Worm (Caenorhabditis elegans) whole organism, late embryonic: ENCODE data around the gene F22B5.5.
"Not testable (repeated sequence)": the region's sequence is repeated elsewhere in the genome, so short reads cannot be mapped to it uniquely, and the experiment has no call there.

Experiments used
- C38D4.7 ChIP-seq: fragments of 200-800 bp; sonication (Bioruptor generic); optimal IDR thresholded peaks from 2 replicates; lab custom pipeline; 2018; ENCODE audit warnings: mild to moderate bottlenecking, missing genetic modification characterization, moderate library complexity, missing compliant biosample characterization
- F13H6.1 ChIP-seq: sonication (generic microtip); optimal IDR thresholded peaks from 2 replicates; lab custom pipeline; 2016; ENCODE audit warnings: missing genetic modification characterization, missing compliant biosample characterization
- K09A11.1 ChIP-seq: sonication (generic microtip); optimal IDR thresholded peaks from 2 replicates; lab custom pipeline; 2017; ENCODE audit warnings: antibody characterized with exemption, mild to moderate bottlenecking, missing genetic modification characterization, missing compliant biosample characterization; ENCODE audit not compliant: insufficient read depth
- T23F11.4 ChIP-seq: fragments of 200-800 bp; sonication (Bioruptor generic); optimal IDR thresholded peaks from 2 replicates; lab custom pipeline; 2018; ENCODE audit warnings: mild to moderate bottlenecking, missing genetic modification characterization, missing compliant biosample characterization
- ceh-18 ChIP-seq: sonication (generic microtip); optimal IDR thresholded peaks from 2 replicates; lab custom pipeline; 2016; ENCODE audit warnings: missing genetic modification characterization, missing compliant biosample characterization
- ceh-31 ChIP-seq: sonication (generic microtip); optimal IDR thresholded peaks from 2 replicates; lab custom pipeline; 2016; ENCODE audit warnings: missing genetic modification characterization, missing compliant biosample characterization
- ceh-34 ChIP-seq: sonication (generic microtip); optimal IDR thresholded peaks from 2 replicates; lab custom pipeline; 2016; ENCODE audit warnings: mild to moderate bottlenecking, missing genetic modification characterization, missing compliant biosample characterization
- ceh-9 ChIP-seq: sonication (generic microtip); optimal IDR thresholded peaks from 2 replicates; lab custom pipeline; 2016; ENCODE audit warnings: mild to moderate bottlenecking, missing genetic modification characterization, inconsistent platforms, missing compliant biosample characterization
- dve-1 ChIP-seq: sonication (generic microtip); optimal IDR thresholded peaks from 2 replicates; lab custom pipeline; 2017; ENCODE audit warnings: antibody characterized with exemption, mild to moderate bottlenecking, missing genetic modification characterization, missing compliant biosample characterization
- elt-2 ChIP-seq: sonication (generic microtip); optimal IDR thresholded peaks from 2 replicates; lab custom pipeline; 2016; ENCODE audit warnings: missing genetic modification reagents, missing genetic modification characterization, missing compliant biosample characterization
- elt-4 ChIP-seq: sonication (generic microtip); optimal IDR thresholded peaks from 2 replicates; lab custom pipeline; 2016; ENCODE audit warnings: missing genetic modification characterization, missing compliant biosample characterization
- eyg-1 ChIP-seq: sonication (generic microtip); optimal IDR thresholded peaks from 2 replicates; lab custom pipeline; 2016; ENCODE audit warnings: missing genotype, missing genetic modification characterization, missing compliant biosample characterization
- fkh-10 ChIP-seq: fragments of 150-350 bp; optimal IDR thresholded peaks from 2 replicates; lab custom pipeline; 2014; ENCODE audit warnings: missing biosample characterization, missing genetic modification reagents, missing genetic modification characterization
- fkh-6 ChIP-seq: sonication (generic microtip); optimal IDR thresholded peaks from 2 replicates; lab custom pipeline; 2016; ENCODE audit warnings: missing genetic modification characterization, missing compliant biosample characterization
- hlh-15 ChIP-seq: sonication (generic microtip); optimal IDR thresholded peaks from 2 replicates; lab custom pipeline; 2016; ENCODE audit warnings: missing genetic modification characterization, missing compliant biosample characterization
- hlh-30 ChIP-seq: sonication (generic microtip); optimal IDR thresholded peaks from 2 replicates; lab custom pipeline; 2017; ENCODE audit warnings: antibody characterized with exemption, missing genetic modification characterization, missing compliant biosample characterization; ENCODE audit not compliant: insufficient read depth
- lim-6 ChIP-seq: sonication (generic microtip); optimal IDR thresholded peaks from 2 replicates; lab custom pipeline; 2016; ENCODE audit warnings: missing genetic modification characterization, missing compliant biosample characterization
- lin-11 ChIP-seq: fragments of 200-800 bp; sonication (Bioruptor generic); optimal IDR thresholded peaks from 2 replicates; lab custom pipeline; 2018; ENCODE audit warnings: mild to moderate bottlenecking, missing genetic modification characterization, missing compliant biosample characterization
- mec-3 ChIP-seq: sonication (generic microtip); optimal IDR thresholded peaks from 2 replicates; lab custom pipeline; 2016; ENCODE audit warnings: borderline replicate concordance, missing genetic modification characterization, missing compliant biosample characterization
- nfya-1 ChIP-seq: sonication (generic microtip); optimal IDR thresholded peaks from 2 replicates; lab custom pipeline; 2017; ENCODE audit warnings: missing genetic modification characterization, mild to moderate bottlenecking, missing compliant biosample characterization, antibody characterized with exemption, moderate library complexity
- nhr-232 ChIP-seq: sonication (generic microtip); optimal IDR thresholded peaks from 2 replicates; lab custom pipeline; 2016; ENCODE audit warnings: missing genetic modification characterization, missing compliant biosample characterization
- npax-4 ChIP-seq: sonication (generic microtip); optimal IDR thresholded peaks from 2 replicates; lab custom pipeline; 2016; ENCODE audit warnings: missing genetic modification characterization, missing compliant biosample characterization
- odd-2 ChIP-seq: sonication (generic microtip); optimal IDR thresholded peaks from 2 replicates; lab custom pipeline; 2017; ENCODE audit warnings: antibody characterized with exemption, mild to moderate bottlenecking, missing genetic modification characterization, missing compliant biosample characterization
- pat-9 ChIP-seq: fragments of 200-800 bp; sonication (Bioruptor generic); optimal IDR thresholded peaks from 2 replicates; lab custom pipeline; 2018; ENCODE audit warnings: mild to moderate bottlenecking, missing genetic modification characterization, moderate library complexity, missing compliant biosample characterization
- pax-1 ChIP-seq: fragments of 150-350 bp; optimal IDR thresholded peaks from 2 replicates; lab custom pipeline; 2014; ENCODE audit warnings: missing biosample characterization, missing genetic modification characterization
- pha-4 ChIP-seq: fragments of 150-350 bp; optimal IDR thresholded peaks from 2 replicates; lab custom pipeline; 2018; ENCODE audit warnings: missing biosample characterization, missing genetic modification reagents, missing genetic modification characterization
- pqm-1 ChIP-seq: sonication (generic microtip); optimal IDR thresholded peaks from 2 replicates; lab custom pipeline; 2016; ENCODE audit warnings: missing genetic modification characterization, missing compliant biosample characterization
- sox-2 ChIP-seq: fragments of 200-800 bp; sonication (Bioruptor generic); IDR thresholded peaks from 2 replicates; pipeline ENCODE4 v1.3.6; 2022; ENCODE audit warnings: missing genetic modification reagents, missing genetic modification characterization, missing compliant biosample characterization
- syd-9 ChIP-seq: sonication (generic microtip); optimal IDR thresholded peaks from 2 replicates; lab custom pipeline; 2016; ENCODE audit warnings: mild to moderate bottlenecking, missing genetic modification characterization, moderate library complexity, missing compliant biosample characterization
- tbx-7 ChIP-seq: sonication (generic microtip); optimal IDR thresholded peaks from 2 replicates; lab custom pipeline; 2016; ENCODE audit warnings: missing genotype, missing genetic modification characterization, missing compliant biosample characterization
- unc-3 ChIP-seq, 2 experiments: fragments of 200-800 bp in 1 of 2; sonication (Bioruptor generic) in 1 of 2; sonication (generic microtip) in 1 of 2; conservative IDR thresholded peaks in 1 of 2; optimal IDR thresholded peaks in 1 of 2; 2 replicates each; pipeline versions ENCODE4 v1.3.6 to Lab custom; 2016 to 2022; ENCODE audit warnings: missing compliant biosample characterization in 2 of 2, missing genetic modification characterization in 2 of 2, missing genetic modification reagents in 1 of 2
- unc-55 ChIP-seq: sonication (generic microtip); optimal IDR thresholded peaks from 2 replicates; lab custom pipeline; 2017; ENCODE audit warnings: missing biosample characterization, missing genetic modification reagents, missing genetic modification characterization
- unc-86 ChIP-seq: sonication (generic microtip); optimal IDR thresholded peaks from 2 replicates; lab custom pipeline; 2016; ENCODE audit warnings: missing genetic modification characterization, missing compliant biosample characterization

Gene F22B5.5

DNA sequence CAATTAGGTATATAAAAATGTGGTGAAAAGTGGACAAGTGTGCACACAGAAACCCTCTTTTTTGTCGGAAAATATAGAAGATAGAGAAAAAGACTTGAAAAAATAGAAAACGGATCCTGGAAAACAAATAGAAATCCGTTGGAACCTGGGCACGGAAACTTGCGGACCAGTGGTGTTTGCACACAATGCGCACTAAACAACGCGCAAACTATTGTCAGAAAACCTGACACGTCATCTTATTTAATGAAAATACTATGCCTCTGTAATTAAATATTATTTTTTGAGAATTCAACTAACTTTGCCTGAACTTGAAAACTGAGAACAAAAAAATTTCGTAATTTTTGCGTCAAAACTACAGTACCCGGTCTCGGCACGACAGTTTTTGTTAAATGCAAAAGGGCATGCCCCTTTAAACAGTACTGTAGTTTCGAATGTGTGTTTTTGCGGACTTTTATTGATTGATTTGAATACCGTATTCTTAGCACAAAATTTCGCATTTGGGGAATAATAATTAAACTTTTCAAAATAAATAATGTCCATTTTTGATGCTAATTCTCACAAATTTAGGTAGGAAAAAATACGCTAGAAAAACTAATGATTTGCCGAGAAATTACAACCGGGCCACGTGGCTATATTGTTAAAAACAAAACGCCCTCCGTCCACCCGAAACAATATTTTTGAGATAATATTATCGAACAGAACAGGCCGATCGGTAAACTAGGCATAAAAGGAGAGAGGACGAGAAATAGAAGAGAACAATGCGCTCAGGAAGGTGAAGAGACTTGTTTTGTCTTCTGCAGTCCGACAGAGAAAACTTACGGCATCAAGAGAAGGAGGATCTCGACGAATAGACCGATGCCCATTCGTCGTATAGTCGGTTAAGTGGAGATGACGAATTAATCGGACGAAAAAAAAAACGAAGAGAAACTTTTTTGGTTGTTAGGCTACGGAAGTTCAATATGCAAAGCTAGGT lies 25.2 kb downstream of the F22B5.5 start:
- no peak for TF ChIP-seq sox-2 (GFP tag; lab: Robert Waterston, UW)
- TF ChIP-seq pat-9 (tag; lab: Kevin White, UChicago), result no peak
- TF ChIP-seq pha-4 (tag; lab: Kevin White, UChicago), result no peak
- no peak for TF ChIP-seq ceh-18 (tag; lab: Kevin White, UChicago)
- TF ChIP-seq T23F11.4, result no peak
- TF ChIP-seq nhr-232 (tag; lab: Kevin White, UChicago), result no peak
- TF ChIP-seq hlh-30, result no peak
- no peak for TF ChIP-seq elt-2 (tag; lab: Kevin White, UChicago)
- no peak for TF ChIP-seq lin-11

DNA sequence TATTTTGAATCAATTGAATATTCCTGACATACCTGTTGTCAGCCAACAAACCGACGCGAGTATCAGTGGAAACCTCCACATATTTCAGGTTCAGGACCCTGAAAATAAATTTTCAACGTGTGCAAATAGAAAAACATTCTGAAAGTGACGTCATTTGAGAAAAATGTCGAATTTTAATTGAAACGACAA lies 25.8 kb downstream of the F22B5.5 start, which contains the start of gene F14E5.2:
F14E5.2 (minus strand) TSS at position 101 of the 189 bp plus-strand sequence.
- no peak for TF ChIP-seq npax-4
- no peak for TF ChIP-seq fkh-10 (GFP tag; lab: Kevin White, UChicago)
- no peak for TF ChIP-seq syd-9 (tag; lab: Kevin White, UChicago)
- TF ChIP-seq K09A11.1 (tag; lab: Kevin White, UChicago), result no peak
- TF ChIP-seq pax-1 (tag; lab: Kevin White, UChicago), result no peak
- no peak for TF ChIP-seq hlh-15 (tag; lab: Kevin White, UChicago)
- no peak for TF ChIP-seq mec-3
- TF ChIP-seq unc-55 (GFP tag; lab: Kevin White, UChicago), result no peak
- TF ChIP-seq unc-86 (tag; lab: Kevin White, UChicago), result no peak
- no peak for TF ChIP-seq T23F11.4
- no peak for TF ChIP-seq lin-11
- no peak for TF ChIP-seq elt-4 (tag; lab: Kevin White, UChicago)
- TF ChIP-seq nfya-1 (tag; lab: Kevin White, UChicago), result no peak
- TF ChIP-seq ceh-34 (tag; lab: Kevin White, UChicago), result no peak

DNA sequence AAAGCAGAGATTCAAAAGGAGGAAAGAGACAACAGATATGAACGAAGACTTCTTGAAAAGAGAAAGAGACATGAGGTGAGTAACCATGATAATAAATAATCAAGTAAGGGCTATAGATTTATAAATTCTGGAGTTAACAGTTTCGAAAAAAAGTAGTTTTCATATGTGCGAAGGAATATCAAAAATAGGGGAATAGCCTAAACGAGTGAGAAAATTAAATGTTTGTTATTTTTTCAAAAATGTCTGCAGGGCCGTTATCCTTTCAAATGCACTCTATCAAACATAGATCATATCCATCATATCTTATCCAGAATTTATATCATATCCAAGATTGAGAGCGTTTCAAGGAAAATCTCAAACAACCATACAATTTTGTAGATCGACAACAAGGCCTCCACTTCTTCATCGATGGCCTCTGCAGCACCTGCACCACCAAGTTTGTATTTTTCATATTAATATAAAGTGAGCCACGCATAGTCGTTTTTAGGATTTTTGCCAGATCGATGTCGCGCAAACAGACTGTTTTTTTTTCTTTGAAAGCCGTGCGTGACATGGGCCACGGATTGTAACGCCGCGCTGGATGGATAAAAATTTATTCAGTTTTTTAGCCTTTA lies 33.5 kb downstream of the F22B5.5 start:
- TF ChIP-seq unc-3 (GFP tag; conservative IDR thresholded peaks at IDR 0.05; lab: Robert Waterston, UW) (no peak), unc-3 (tag; optimal IDR thresholded peaks at IDR 0.05; lab: Kevin White, UChicago) (no peak), nfya-1 (tag; lab: Kevin White, UChicago) (no peak), ceh-31 (tag; lab: Kevin White, UChicago) (no peak), tbx-7 (tag; lab: Kevin White, UChicago) (no peak), T23F11.4 (no peak), ceh-34 (tag; lab: Kevin White, UChicago) (no peak), eyg-1 (tag; lab: Kevin White, UChicago) (no peak), lim-6 (tag; lab: Kevin White, UChicago) (no peak), C38D4.7 (GFP tag; lab: Kevin White, UChicago) (no peak), dve-1 (tag; lab: Kevin White, UChicago) (no peak), F13H6.1 (tag; lab: Kevin White, UChicago) (no peak), mec-3 (no peak), fkh-6 (tag; lab: Kevin White, UChicago) (no peak), odd-2 (no peak), hlh-30 (no peak), ceh-9 (tag; lab: Kevin White, UChicago) (no peak)
- TF ChIP-seq, all 69 proteins: peak for 0

DNA sequence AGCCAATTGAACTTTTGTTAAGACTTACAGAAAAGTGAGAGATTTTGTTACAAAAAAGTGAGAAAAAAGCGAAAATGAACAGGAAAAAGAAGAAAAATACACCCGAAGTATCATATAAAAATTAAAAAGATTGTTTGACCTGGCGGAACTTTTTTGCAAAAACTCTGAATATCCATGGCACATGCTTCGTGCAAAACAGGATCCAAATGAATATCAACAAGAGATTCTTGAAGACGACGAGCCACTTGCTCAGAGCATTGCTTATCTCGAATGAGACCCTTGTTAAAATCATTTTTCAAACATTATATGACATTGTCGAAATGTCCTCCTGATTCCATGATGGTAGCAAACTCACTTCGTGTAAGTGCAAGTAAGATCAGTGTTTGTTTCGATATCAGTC lies 34.6 kb downstream of the F22B5.5 start, which contains the start of gene F14E5.8:
F14E5.8 (plus strand) TSS at position 301 of the 400 bp plus-strand sequence.
- TF ChIP-seq pqm-1 (tag; lab: Kevin White, UChicago); K09A11.1 (tag; lab: Kevin White, UChicago); T23F11.4: not testable (repeated sequence)
